Worm (Caenorhabditis elegans): Measurements from ENCODE around the gene Y43D4A.2.
"Not testable (repeated sequence)": the region's sequence is repeated elsewhere in the genome, so short reads cannot be mapped to it uniquely, and the experiment has no call there.

The Y43D4A.2 gene

DNA sequence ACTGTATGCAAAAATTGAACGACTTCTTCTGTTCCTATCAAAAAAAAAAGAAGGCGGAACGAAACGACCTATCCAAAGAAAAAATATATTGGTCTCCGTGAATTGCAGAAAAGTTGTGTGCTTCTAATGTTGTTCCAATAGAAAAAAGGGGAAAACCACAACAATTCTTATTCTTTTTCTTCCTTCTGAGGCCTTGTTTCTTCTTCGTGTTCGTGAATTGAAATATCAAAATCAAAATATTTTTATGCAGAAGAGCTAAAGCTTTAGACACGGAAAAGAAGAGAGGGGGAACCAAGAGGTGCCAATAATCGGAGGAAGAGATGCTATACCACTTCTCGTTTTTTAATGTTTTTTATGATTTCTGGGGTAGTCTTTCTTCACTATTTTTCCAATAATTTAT is at the start of gene Y43D4A.2:
Gene Y43D4A.2 (minus strand): TSS at position 101 of the 400 bp plus-strand sequence.
- not testable (repeated sequence) for TF ChIP-seq pes-1 (GFP tag; IDR thresholded peaks at IDR 0.05); B0310.2 (tag; optimal IDR thresholded peaks at IDR 0.05); hnd-1 (tag; optimal IDR thresholded peaks at IDR 0.05)

- TF ChIP-seq ceh-36 (tag; optimal IDR thresholded peaks at IDR 0.05): no peak
- TF ChIP-seq hmbx-1 (tag; optimal IDR thresholded peaks at IDR 0.05): no peak
- TF ChIP-seq F13C5.2 (tag; optimal IDR thresholded peaks at IDR 0.05): no peak
- no peak for TF ChIP-seq pes-1 (GFP tag; IDR thresholded peaks at IDR 0.05)
- no peak for TF ChIP-seq tbx-37 (GFP tag; conservative IDR thresholded peaks at IDR 0.05)
- no peak for TF ChIP-seq ama-1 (optimal IDR thresholded peaks at IDR 0.05)
- no peak for TF ChIP-seq scrt-1 (GFP tag; IDR thresholded peaks at IDR 0.05)
- no peak for TF ChIP-seq B0310.2 (tag; optimal IDR thresholded peaks at IDR 0.05)
- no peak for TF ChIP-seq ceh-13 (GFP tag; optimal IDR thresholded peaks at IDR 0.05)
- no peak for TF ChIP-seq sea-1 (GFP tag; conservative IDR thresholded peaks at IDR 0.05)
- no peak for TF ChIP-seq tra-4 (tag; optimal IDR thresholded peaks at IDR 0.05)
- no peak for TF ChIP-seq tbx-11 (GFP tag; IDR thresholded peaks at IDR 0.05)
- TF ChIP-seq hmg-4 (GFP tag; optimal IDR thresholded peaks at IDR 0.05): no peak
- no peak for TF ChIP-seq aly-1 (tag; optimal IDR thresholded peaks at IDR 0.05)
- TF ChIP-seq flt-1 (GFP tag; IDR thresholded peaks at IDR 0.05): no peak
- no peak for TF ChIP-seq ets-7 (tag; optimal IDR thresholded peaks at IDR 0.05)
- TF ChIP-seq hnd-1 (tag; optimal IDR thresholded peaks at IDR 0.05): no peak
Measured at ce11 chrIV:16787024-16787423, 31.4 kb upstream of the Y43D4A.2 start, which contains the start of gene Y43D4A.6. Gene Y43D4A.6, plus strand, starts transcription at chrIV:16787324.

- TF ChIP-seq pes-1 (GFP tag; IDR thresholded peaks at IDR 0.05) (no peak), ceh-13 (GFP tag; optimal IDR thresholded peaks at IDR 0.05) (no peak), ets-7 (tag; optimal IDR thresholded peaks at IDR 0.05) (no peak), aly-1 (tag; optimal IDR thresholded peaks at IDR 0.05) (no peak), hmbx-1 (tag; optimal IDR thresholded peaks at IDR 0.05) (no peak), F13C5.2 (tag; optimal IDR thresholded peaks at IDR 0.05) (no peak), tra-4 (tag; optimal IDR thresholded peaks at IDR 0.05) (no peak)
Measured at ce11 chrIV:16778644-16779043, 23.0 kb upstream of the Y43D4A.2 start.

DNA sequence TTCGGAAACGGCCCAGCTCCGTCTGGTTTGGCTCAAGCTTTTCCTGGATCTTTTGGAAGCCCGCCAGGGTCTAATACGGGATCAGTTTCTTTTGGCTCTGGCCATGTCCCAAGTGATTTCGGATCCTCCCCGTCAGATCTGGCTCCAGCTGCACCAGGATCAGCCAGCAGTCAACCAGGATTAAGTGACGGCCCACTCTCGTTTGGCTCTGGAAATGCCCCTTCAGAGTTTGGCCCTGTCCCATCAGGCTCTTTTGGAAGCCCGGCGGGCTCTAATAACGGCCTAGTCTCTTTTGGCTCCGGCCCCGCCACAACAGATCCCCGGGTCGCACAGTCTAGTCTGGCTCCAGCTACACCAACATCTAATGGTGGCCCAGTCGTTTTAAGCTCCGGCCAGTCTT is 22.1 kb upstream of the Y43D4A.2 start:
- TF ChIP-seq tbx-11 (GFP tag; IDR thresholded peaks at IDR 0.05) (no peak), sea-1 (GFP tag; conservative IDR thresholded peaks at IDR 0.05) (no peak), hmg-4 (GFP tag; optimal IDR thresholded peaks at IDR 0.05) (no peak), tra-4 (tag; optimal IDR thresholded peaks at IDR 0.05) (no peak), flt-1 (GFP tag; IDR thresholded peaks at IDR 0.05) (no peak), F13C5.2 (tag; optimal IDR thresholded peaks at IDR 0.05) (no peak), tbx-37 (GFP tag; conservative IDR thresholded peaks at IDR 0.05) (no peak), ceh-13 (GFP tag; optimal IDR thresholded peaks at IDR 0.05) (no peak), ets-7 (tag; optimal IDR thresholded peaks at IDR 0.05) (no peak), ceh-36 (tag; optimal IDR thresholded peaks at IDR 0.05) (no peak), scrt-1 (GFP tag; IDR thresholded peaks at IDR 0.05) (no peak), hnd-1 (tag; optimal IDR thresholded peaks at IDR 0.05) (no peak), ama-1 (optimal IDR thresholded peaks at IDR 0.05) (no peak), pes-1 (GFP tag; IDR thresholded peaks at IDR 0.05) (no peak), B0310.2 (tag; optimal IDR thresholded peaks at IDR 0.05) (no peak)

- TF ChIP-seq F13C5.2 (tag; optimal IDR thresholded peaks at IDR 0.05) (no peak), hnd-1 (tag; optimal IDR thresholded peaks at IDR 0.05) (no peak), scrt-1 (GFP tag; IDR thresholded peaks at IDR 0.05) (no peak), hmg-4 (GFP tag; optimal IDR thresholded peaks at IDR 0.05) (no peak), tbx-11 (GFP tag; IDR thresholded peaks at IDR 0.05) (no peak), B0310.2 (tag; optimal IDR thresholded peaks at IDR 0.05) (no peak)
Measured at ce11 chrIV:16776915-16777314, 21.2 kb upstream of the Y43D4A.2 start.

- TF ChIP-seq ets-7 (tag; optimal IDR thresholded peaks at IDR 0.05): peak; percentile 21
- TF ChIP-seq hnd-1 (tag; optimal IDR thresholded peaks at IDR 0.05): peak; percentile 56
- TF ChIP-seq ama-1 (optimal IDR thresholded peaks at IDR 0.05): no peak
- peak; percentile 84 for TF ChIP-seq tbx-11 (GFP tag; IDR thresholded peaks at IDR 0.05)
- peak; percentile 23 for TF ChIP-seq ceh-13 (GFP tag; optimal IDR thresholded peaks at IDR 0.05)
- peak; percentile 19 for TF ChIP-seq tra-4 (tag; optimal IDR thresholded peaks at IDR 0.05)
- peak; percentile 87 for TF ChIP-seq pes-1 (GFP tag; IDR thresholded peaks at IDR 0.05)
- peak; percentile 20 for TF ChIP-seq B0310.2 (tag; optimal IDR thresholded peaks at IDR 0.05)
- TF ChIP-seq tbx-37 (GFP tag; conservative IDR thresholded peaks at IDR 0.05): peak; percentile 38; the same call in 1 of the 2 replicates
- TF ChIP-seq F13C5.2 (tag; optimal IDR thresholded peaks at IDR 0.05): peak; percentile 55
- TF ChIP-seq flt-1 (GFP tag; IDR thresholded peaks at IDR 0.05): peak; percentile 80
- peak; percentile 58 for TF ChIP-seq hmg-4 (GFP tag; optimal IDR thresholded peaks at IDR 0.05)
- TF ChIP-seq hmbx-1 (tag; optimal IDR thresholded peaks at IDR 0.05): no peak
- TF ChIP-seq scrt-1 (GFP tag; IDR thresholded peaks at IDR 0.05): peak; percentile 82
- TF ChIP-seq sea-1 (GFP tag; conservative IDR thresholded peaks at IDR 0.05): peak; percentile 71
- peak; percentile 44 for TF ChIP-seq ceh-36 (tag; optimal IDR thresholded peaks at IDR 0.05)
- no peak for TF ChIP-seq aly-1 (tag; optimal IDR thresholded peaks at IDR 0.05)
Measured at ce11 chrIV:16775925-16776324, 20.3 kb upstream of the Y43D4A.2 start.

- TF ChIP-seq hmbx-1 (tag; optimal IDR thresholded peaks at IDR 0.05) (no peak), ceh-13 (GFP tag; optimal IDR thresholded peaks at IDR 0.05) (no peak), flt-1 (GFP tag; IDR thresholded peaks at IDR 0.05) (no peak)
Measured at ce11 chrIV:16775455-16775854, 19.8 kb upstream of the Y43D4A.2 start, which contains the start of gene Y43D4A.5. Gene Y43D4A.5, plus strand, starts transcription at chrIV:16775755.

DNA sequence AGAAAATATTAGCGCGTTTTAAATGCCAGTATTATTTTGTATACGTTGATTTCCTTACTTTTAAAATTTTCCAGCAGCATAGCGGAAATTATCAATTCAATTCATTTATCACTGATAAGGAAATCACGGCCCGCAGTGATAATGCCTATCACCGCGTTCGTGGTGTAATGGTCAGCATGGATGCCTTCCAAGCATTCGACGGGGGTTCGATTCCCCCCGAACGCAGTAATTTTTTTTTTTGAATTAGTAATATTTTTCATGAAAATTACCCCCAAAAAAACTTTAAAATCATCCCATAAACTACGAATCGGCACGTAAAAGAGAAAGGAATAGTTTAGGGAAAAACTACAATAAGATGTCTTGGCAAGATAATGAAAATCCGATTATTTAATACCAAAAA is 19.4 kb upstream of the Y43D4A.2 start:
- TF ChIP-seq pes-1 (GFP tag; IDR thresholded peaks at IDR 0.05) (0 out of 2 replicates have a peak, but pooled peaks have one; percentile 31), tbx-11 (GFP tag; IDR thresholded peaks at IDR 0.05) (no peak), hnd-1 (tag; optimal IDR thresholded peaks at IDR 0.05) (no peak), tbx-37 (GFP tag; conservative IDR thresholded peaks at IDR 0.05) (0 out of 2 replicates have a peak, but pooled peaks have one; percentile 31)
